Worm (Caenorhabditis elegans) whole organism, L4/young adult: ENCODE data around the gene ift-43.
"Not testable (repeated sequence)": the region's sequence is repeated elsewhere in the genome, so short reads cannot be mapped to it uniquely, and the experiment has no call there.

Experiments
- W03F9.2 ChIP-seq: fragments of 150-350 bp; optimal IDR thresholded peaks from 2 replicates; lab custom pipeline; 2014; ENCODE audit warnings: missing biosample characterization, missing genetic modification characterization
- him-1 ChIP-seq: sonication (generic microtip); optimal IDR thresholded peaks from 2 replicates; lab custom pipeline; 2016; ENCODE audit warnings: missing genotype, missing genetic modification reagents, missing genetic modification characterization, missing compliant biosample characterization

ce11 chrII:5630851-5631401, 29.7 kb downstream of the ift-43 start, which contains the start of the genes F59E12.6 and npl-4.1:
- not testable (repeated sequence) for TF ChIP-seq him-1; W03F9.2 (tag; lab: Kevin White, UChicago)
